Fruit fly (Drosophila melanogaster) whole organism, adult: ENCODE measurements around the gene clumsy.

Source experiments
- Crg-1 ChIP-seq: fragments of 200-800 bp; sonication (Bioruptor generic); optimal IDR thresholded peaks from 2 replicates; lab custom pipeline; 2016; ENCODE audit warnings: missing biosample characterization, missing genetic modification characterization
- Mnt ChIP-seq: fragments of 200-800 bp; sonication (Bioruptor generic); optimal IDR thresholded peaks from 2 replicates; lab custom pipeline; 2016; ENCODE audit warnings: missing biosample characterization, mild to moderate bottlenecking, missing genetic modification characterization
- kay ChIP-seq: fragments of 200-800 bp; sonication (Bioruptor generic); peaks from one replicate; lab custom pipeline; 2016; ENCODE audit warnings: missing biosample characterization, missing genetic modification characterization, borderline replicate concordance

dm6 chr2L:21196511-21196910 is 9.8 kb upstream of the clumsy start:
- no peak for TF ChIP-seq kay
- TF ChIP-seq Crg-1 (GFP tag; lab: Kevin White, UChicago): no peak
- TF ChIP-seq Mnt (GFP tag; lab: Kevin White, UChicago): no peak
